Fruit fly (Drosophila melanogaster): Measurements from ENCODE around the gene CG6966.

The CG6966 gene

dm6 chr3R:15092351-15092750 is 3.1 kb downstream of the CG6966 start (continued):
- TF ChIP-seq CG31627 (GFP tag; optimal IDR thresholded peaks at IDR 0.05), result peak; percentile 89
- peak; percentile 55 for TF ChIP-seq CG8119 (GFP tag; IDR thresholded peaks at IDR 0.05)
- peak; percentile 83 for TF ChIP-seq OdsH (GFP tag; optimal IDR thresholded peaks at IDR 0.05)
- TF ChIP-seq CG6808 (GFP tag; optimal IDR thresholded peaks at IDR 0.05), result peak; percentile 89
- TF ChIP-seq vri (GFP tag; optimal IDR thresholded peaks at IDR 0.05), result peak; percentile 48
- TF ChIP-seq Blimp-1 (GFP tag; optimal IDR thresholded peaks at IDR 0.05), result peak; percentile 62
- peak; percentile 55 for TF ChIP-seq CG9139 (GFP tag; optimal IDR thresholded peaks at IDR 0.05)
- TF ChIP-seq lz (GFP tag; optimal IDR thresholded peaks at IDR 0.05), result peak; percentile 81
- TF ChIP-seq CG11762 (GFP tag; optimal IDR thresholded peaks at IDR 0.05; ENCODE audit: insufficient read depth), result peak; percentile 80
- no peak for TF ChIP-seq Gug (GFP tag; IDR thresholded peaks at IDR 0.05)
- peak; percentile 80 for TF ChIP-seq fd59A (GFP tag; optimal IDR thresholded peaks at IDR 0.05)
- peak; percentile 87 for TF ChIP-seq Hr39 (GFP tag; optimal IDR thresholded peaks at IDR 0.05)
- TF ChIP-seq dac (GFP tag; optimal IDR thresholded peaks at IDR 0.05), result no peak
- TF ChIP-seq cyc (GFP tag; optimal IDR thresholded peaks at IDR 0.05), result peak; percentile 82
- TF ChIP-seq CG8319 (GFP tag; optimal IDR thresholded peaks at IDR 0.05), result peak; percentile 52
- peak; percentile 57; the same call in 2 of the 3 replicates for TF ChIP-seq CG6163 (GFP tag; IDR thresholded peaks at IDR 0.05)
- peak; percentile 84 for TF ChIP-seq CG10669 (GFP tag; optimal IDR thresholded peaks at IDR 0.05)
- TF ChIP-seq spab (GFP tag; optimal IDR thresholded peaks at IDR 0.05), result peak; percentile 80
- peak; percentile 68 for TF ChIP-seq CG32006 (GFP tag; optimal IDR thresholded peaks at IDR 0.05)
- TF ChIP-seq CG15336 (GFP tag; IDR thresholded peaks at IDR 0.05), result peak; percentile 56
- TF ChIP-seq acj6 (GFP tag; optimal IDR thresholded peaks at IDR 0.05), result peak; percentile 82
- TF ChIP-seq CG11294 (GFP tag; IDR thresholded peaks at IDR 0.05), result no peak
- peak; percentile 88 for TF ChIP-seq CG3032 (tag; optimal IDR thresholded peaks at IDR 0.05)
- TF ChIP-seq esn (GFP tag; optimal IDR thresholded peaks at IDR 0.05), result peak; percentile 86
- peak; percentile 5 for TF ChIP-seq CG16779 (tag; optimal IDR thresholded peaks at IDR 0.05)
- 0 out of 3 replicates have a peak, but pooled peaks have one; percentile 6 for TF ChIP-seq eg (GFP tag; IDR thresholded peaks at IDR 0.05)
- TF ChIP-seq CG4318 (GFP tag; optimal IDR thresholded peaks at IDR 0.05), result peak; percentile 35
- peak; percentile 72 for TF ChIP-seq pdm3 (GFP tag; optimal IDR thresholded peaks at IDR 0.05)
- no peak for TF ChIP-seq Hr4 (GFP tag; optimal IDR thresholded peaks at IDR 0.05)
- TF ChIP-seq Smox (GFP tag; optimal IDR thresholded peaks at IDR 0.05), result peak; percentile 80
- peak; percentile 82 for TF ChIP-seq achi (GFP tag; optimal IDR thresholded peaks at IDR 0.05)
- TF ChIP-seq CG6854 (GFP tag; optimal IDR thresholded peaks at IDR 0.05), result peak; percentile 39
- peak; percentile 78 for TF ChIP-seq Ets21C (GFP tag; optimal IDR thresholded peaks at IDR 0.05)
- no peak for TF ChIP-seq Eip93F (GFP tag; optimal IDR thresholded peaks at IDR 0.05)
- peak; percentile 73 for TF ChIP-seq Sox15 (GFP tag; optimal IDR thresholded peaks at IDR 0.05)
- TF ChIP-seq CG34406 (GFP tag; optimal IDR thresholded peaks at IDR 0.05), result peak; percentile 77
- TF ChIP-seq salr (GFP tag; optimal IDR thresholded peaks at IDR 0.05), result peak; percentile 50 to 65

- no peak for TF ChIP-seq acj6 (GFP tag; optimal IDR thresholded peaks at IDR 0.05)
- no peak for TF ChIP-seq lz (GFP tag; optimal IDR thresholded peaks at IDR 0.05)
- peak; percentile 44 for TF ChIP-seq CG10669 (GFP tag; optimal IDR thresholded peaks at IDR 0.05)
- TF ChIP-seq CG11762 (GFP tag; optimal IDR thresholded peaks at IDR 0.05; ENCODE audit: insufficient read depth), result no peak
- peak; percentile 86 to 92 for TF ChIP-seq ss (GFP tag; optimal IDR thresholded peaks at IDR 0.05)
- peak; percentile 7 for TF ChIP-seq CG32006 (GFP tag; optimal IDR thresholded peaks at IDR 0.05)
- no peak for TF ChIP-seq CG11902 (GFP tag; optimal IDR thresholded peaks at IDR 0.05)
- TF ChIP-seq esn (GFP tag; optimal IDR thresholded peaks at IDR 0.05), result no peak
- no peak for TF ChIP-seq CG31627 (GFP tag; optimal IDR thresholded peaks at IDR 0.05)
- no peak for TF ChIP-seq CG7368 (GFP tag; optimal IDR thresholded peaks at IDR 0.05)
- no peak for TF ChIP-seq Sox14 (GFP tag; optimal IDR thresholded peaks at IDR 0.05)
- no peak for TF ChIP-seq vri (GFP tag; optimal IDR thresholded peaks at IDR 0.05)
- no peak for TF ChIP-seq Blimp-1 (GFP tag; optimal IDR thresholded peaks at IDR 0.05)
- no peak for TF ChIP-seq Sox15 (GFP tag; optimal IDR thresholded peaks at IDR 0.05)
- TF ChIP-seq Ets96B (tag; optimal IDR thresholded peaks at IDR 0.05), result peak; percentile 35
- TF ChIP-seq salr (GFP tag; optimal IDR thresholded peaks at IDR 0.05), result peak in 1 of 2 experiments; percentile 34
- TF ChIP-seq CG6276 (GFP tag; optimal IDR thresholded peaks at IDR 0.05), result peak; percentile 48
- TF ChIP-seq svp (GFP tag), result no peak
- no peak for TF ChIP-seq CG3919 (GFP tag; optimal IDR thresholded peaks at IDR 0.05)
- TF ChIP-seq CG6808 (GFP tag; optimal IDR thresholded peaks at IDR 0.05), result peak; percentile 77
- no peak for TF ChIP-seq fd85E (GFP tag; optimal IDR thresholded peaks at IDR 0.05)
- TF ChIP-seq CG34406 (GFP tag; optimal IDR thresholded peaks at IDR 0.05), result no peak
- TF ChIP-seq Smox (GFP tag; optimal IDR thresholded peaks at IDR 0.05), result no peak
- TF ChIP-seq CG11294 (GFP tag; IDR thresholded peaks at IDR 0.05), result no peak
- no peak for TF ChIP-seq CG4318 (GFP tag; optimal IDR thresholded peaks at IDR 0.05)
- TF ChIP-seq Hr38 (GFP tag; optimal IDR thresholded peaks at IDR 0.05), result no peak
- peak; percentile 56 for TF ChIP-seq spab (GFP tag; optimal IDR thresholded peaks at IDR 0.05)
- TF ChIP-seq OdsH (GFP tag; optimal IDR thresholded peaks at IDR 0.05), result no peak
Measured at dm6 chr3R:15091680-15092343, 3.6 kb downstream of the CG6966 start.
